Fruit fly (Drosophila melanogaster): ENCODE results near the gene CG12155.

Gene CG12155

DNA sequence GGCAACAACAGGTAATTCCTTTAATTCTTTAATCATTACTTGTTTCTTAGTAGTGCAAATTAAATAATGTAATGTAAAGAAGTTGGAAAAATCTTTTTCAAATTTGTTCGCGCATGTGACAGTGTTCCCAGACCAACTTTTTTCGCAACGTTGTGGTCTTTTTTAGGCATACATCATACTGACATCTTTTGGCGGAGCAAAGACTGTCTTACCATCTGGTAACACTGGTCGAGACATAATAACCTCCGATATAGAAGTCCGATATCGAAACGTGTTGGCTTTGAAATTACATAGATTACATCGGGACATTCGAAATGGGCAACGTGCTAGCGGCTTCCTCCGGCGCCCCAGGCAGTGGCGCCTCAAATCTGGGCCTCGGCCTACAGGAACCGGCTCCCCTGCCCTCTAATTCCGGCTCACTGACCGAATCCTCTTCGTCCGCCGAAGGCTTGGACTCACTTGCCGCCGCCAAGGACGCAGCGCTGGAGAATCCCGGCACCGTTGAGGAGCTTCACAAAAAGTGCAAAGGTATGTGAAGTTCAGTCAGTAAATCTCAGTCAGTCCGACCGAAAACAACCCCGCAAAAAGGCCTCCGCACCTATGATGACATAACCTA, 8.7 kb downstream of the CG12155 start (continued):
- TF ChIP-seq CG11695 (GFP tag; IDR thresholded peaks at IDR 0.05) (no peak), Hand (GFP tag; optimal IDR thresholded peaks at IDR 0.05) (no peak), CG7271 (tag; optimal IDR thresholded peaks at IDR 0.05) (no peak), Myb (GFP tag; optimal IDR thresholded peaks at IDR 0.05) (peak; percentile 31), trem (tag; optimal IDR thresholded peaks at IDR 0.05) (peak; percentile 54), CG15073 (GFP tag; optimal IDR thresholded peaks at IDR 0.05) (no peak), nerfin-1 (tag; optimal IDR thresholded peaks at IDR 0.05) (peak; percentile 17), gfzf (GFP tag; optimal IDR thresholded peaks at IDR 0.05) (peak; percentile 94), CG11723 (GFP tag; optimal IDR thresholded peaks at IDR 0.05) (no peak), amos (GFP tag; IDR thresholded peaks at IDR 0.05; ENCODE audit: partially characterized antibody) (peak; percentile 40; the same call in 1 of the 2 replicates), dm (GFP tag; optimal IDR thresholded peaks at IDR 0.05) (peak; percentile 63), B-H2 (GFP tag; optimal IDR thresholded peaks at IDR 0.05) (peak; percentile 1), phol (tag; optimal IDR thresholded peaks at IDR 0.05) (peak; percentile 50), Sin3A (optimal IDR thresholded peaks at IDR 0.05) (peak; percentile 44), grn (GFP tag; optimal IDR thresholded peaks at IDR 0.05) (no peak), ken (GFP tag; IDR thresholded peaks at IDR 0.05) (no peak), CG12391 (tag; optimal IDR thresholded peaks at IDR 0.05) (no peak), Atf6 (GFP tag; IDR thresholded peaks at IDR 0.05) (no peak), CG3838 (GFP tag; optimal IDR thresholded peaks at IDR 0.05) (no peak), Doc2 (GFP tag; IDR thresholded peaks at IDR 0.05) (no peak), bab2 (GFP tag; optimal IDR thresholded peaks at IDR 0.05) (no peak), dmrt99B (tag; optimal IDR thresholded peaks at IDR 0.05) (no peak), Vsx1 (GFP tag; optimal IDR thresholded peaks at IDR 0.05) (no peak), Sox102F (GFP tag; optimal IDR thresholded peaks at IDR 0.05) (no peak), CG6813 (GFP tag; optimal IDR thresholded peaks at IDR 0.05) (no peak), ttk (GFP tag; IDR thresholded peaks at IDR 0.05) (no peak), so (GFP tag; IDR thresholded peaks at IDR 0.05) (no peak), ap (GFP tag; IDR thresholded peaks at IDR 0.05) (no peak), CG9817 (tag; optimal IDR thresholded peaks at IDR 0.05) (no peak), dmrt11E (tag; optimal IDR thresholded peaks at IDR 0.05) (no peak), Pdp1 (GFP tag; optimal IDR thresholded peaks at IDR 0.05) (peak in 1 of 2 experiments; percentile 88), zen2 (GFP tag; IDR thresholded peaks at IDR 0.05; ENCODE audit: partially characterized antibody) (no peak), vvl (GFP tag; IDR thresholded peaks at IDR 0.05) (0 out of 2 replicates have a peak, but pooled peaks have one; percentile 30), prd (optimal IDR thresholded peaks at IDR 0.05) (no peak), prd (GFP tag; IDR thresholded peaks at IDR 0.05) (no peak), CG12942 (GFP tag; optimal IDR thresholded peaks at IDR 0.05) (no peak), Nf-YA (GFP tag; IDR thresholded peaks at IDR 0.05) (no peak), BEAF-32 (GFP tag; optimal IDR thresholded peaks at IDR 0.05) (peak; percentile 55), HmgZ (tag; optimal IDR thresholded peaks at IDR 0.05) (peak; percentile 44), CG12659 (GFP tag; optimal IDR thresholded peaks at IDR 0.05) (peak; percentile 29), sd (tag; optimal IDR thresholded peaks at IDR 0.05) (no peak), CG12155 (GFP tag; optimal IDR thresholded peaks at IDR 0.05) (no peak), CG17359 (tag; optimal IDR thresholded peaks at IDR 0.05) (no peak), nmo (GFP tag; optimal IDR thresholded peaks at IDR 0.05) (peak; percentile 11), slp2 (GFP tag; optimal IDR thresholded peaks at IDR 0.05) (no peak), MBD-R2 (GFP tag; IDR thresholded peaks at IDR 0.05) (peak; percentile 57), CG16813 (GFP tag; IDR thresholded peaks at IDR 0.05; ENCODE audit: partially characterized antibody) (peak; percentile 36; the same call in 1 of the 3 replicates), Asciz (GFP tag; optimal IDR thresholded peaks at IDR 0.05) (no peak), sna (GFP tag; IDR thresholded peaks at IDR 0.05; ENCODE audit: partially characterized antibody) (no peak), CG2678 (tag; optimal IDR thresholded peaks at IDR 0.05) (no peak)

Measured in whole organism, embryonic.